Worm (Caenorhabditis elegans) whole organism, young adult: ENCODE results near the gene Y53F4B.21.

ENCODE experiments used
- B0336.3 ChIP-seq: fragments of 200-800 bp; sonication (Bioruptor generic); IDR thresholded peaks from 2 replicates; pipeline ENCODE4 v1.3.6; 2022; ENCODE audit warnings: missing genetic modification characterization, missing compliant biosample characterization
- K11D2.4 ChIP-seq: fragments of 200-800 bp; sonication (Bioruptor generic); IDR thresholded peaks from 2 replicates; pipeline ENCODE4 v1.3.6; 2022; ENCODE audit warnings: missing genetic modification reagents, missing genetic modification characterization, missing compliant biosample characterization
- K12H6.12 ChIP-seq: fragments of 200-800 bp; sonication (Bioruptor generic); optimal IDR thresholded peaks from 2 replicates; lab custom pipeline; 2018; ENCODE audit warnings: mild to moderate bottlenecking, missing genetic modification characterization, missing compliant biosample characterization
- attf-6 ChIP-seq: fragments of 200-800 bp; sonication (Bioruptor generic); IDR thresholded peaks from 2 replicates; pipeline ENCODE4 v1.3.6; 2022; ENCODE audit warnings: missing genetic modification reagents, missing genetic modification characterization, missing compliant biosample characterization
- ceh-91 ChIP-seq: fragments of 200-800 bp; sonication (Bioruptor generic); IDR thresholded peaks from 2 replicates; pipeline ENCODE4 v1.3.6; 2022; ENCODE audit warnings: missing genetic modification reagents, missing genetic modification characterization, missing compliant biosample characterization
- efl-1 ChIP-seq: fragments of 150-350 bp; optimal IDR thresholded peaks from 2 replicates; lab custom pipeline; 2014; ENCODE audit warnings: missing biosample characterization, missing genetic modification reagents, missing genetic modification characterization
- egl-44 ChIP-seq: fragments of 200-800 bp; sonication (Bioruptor generic); IDR thresholded peaks from 2 replicates; pipeline ENCODE4 v1.3.6; 2022; ENCODE audit warnings: missing genetic modification reagents, missing genetic modification characterization, missing compliant biosample characterization
- hsf-1 ChIP-seq: fragments of 200-800 bp; sonication (Bioruptor generic); IDR thresholded peaks from 2 replicates; pipeline ENCODE4 v1.3.6; 2022; ENCODE audit warnings: missing genetic modification reagents, missing genetic modification characterization, missing compliant biosample characterization
- sptf-2 ChIP-seq: fragments of 200-800 bp; sonication (Bioruptor generic); optimal IDR thresholded peaks from 2 replicates; lab custom pipeline; 2018; ENCODE audit warnings: mild to moderate bottlenecking, missing genetic modification characterization, missing compliant biosample characterization
- tbx-9 ChIP-seq: sonication (generic microtip); optimal IDR thresholded peaks from 2 replicates; lab custom pipeline; 2016; ENCODE audit warnings: borderline replicate concordance, missing genetic modification characterization, inconsistent platforms, missing compliant biosample characterization
- zim-3 ChIP-seq: sonication (generic microtip); optimal IDR thresholded peaks from 2 replicates; lab custom pipeline; 2017; ENCODE audit warnings: mild to moderate bottlenecking, missing genetic modification characterization, moderate library complexity, missing compliant biosample characterization

DNA sequence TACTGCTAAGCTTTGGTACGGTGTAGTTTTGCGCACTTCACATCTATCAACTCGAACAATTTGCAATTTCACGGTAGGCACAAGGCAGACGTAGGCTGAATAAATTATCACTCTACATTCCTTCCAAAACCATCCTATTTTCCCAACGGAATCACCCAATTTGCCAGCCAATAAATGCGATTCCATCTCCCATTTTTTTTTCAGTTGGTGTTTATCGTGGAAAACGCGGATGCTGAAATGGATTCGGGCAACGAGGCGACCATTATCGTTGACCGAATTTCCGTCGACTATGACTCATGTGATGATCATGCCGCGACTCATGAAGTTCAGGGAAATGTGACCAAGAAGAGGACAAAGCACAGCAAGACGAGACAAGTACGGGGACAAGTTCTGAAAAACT, 58.5 kb downstream of the Y53F4B.21 start:
- TF ChIP-seq efl-1 (GFP tag; lab: Kevin White, UChicago) (no peak), B0336.3 (GFP tag; lab: Robert Waterston, UW) (no peak), zim-3 (tag; lab: Kevin White, UChicago) (no peak), hsf-1 (GFP tag; lab: Robert Waterston, UW) (no peak), K11D2.4 (no peak), ceh-91 (GFP tag; lab: Robert Waterston, UW) (no peak), attf-6 (no peak), egl-44 (GFP tag; lab: Robert Waterston, UW) (no peak), K12H6.12 (tag; lab: Kevin White, UChicago) (no peak), sptf-2 (GFP tag; lab: Kevin White, UChicago) (no peak), tbx-9 (tag; lab: Kevin White, UChicago) (no peak)
